Worm (Caenorhabditis elegans) whole organism, L4 larva: ENCODE results near the gene unc-70.

Experiments used
- D1046.2 ChIP-seq: fragments of 200-800 bp; sonication (Bioruptor generic); IDR thresholded peaks from 2 replicates; pipeline ENCODE4 v1.3.6; 2022; ENCODE audit warnings: missing genetic modification characterization, missing compliant biosample characterization
- F37D6.2 ChIP-seq: sonication (generic microtip); optimal IDR thresholded peaks from 2 replicates; lab custom pipeline; 2016; ENCODE audit warnings: mild to moderate bottlenecking, missing genetic modification characterization, missing compliant biosample characterization
- F44E2.7 ChIP-seq: fragments of 200-800 bp; sonication (Bioruptor generic); IDR thresholded peaks from 2 replicates; pipeline ENCODE4 v2.1.2; 2022; ENCODE audit warnings: missing genetic modification characterization, missing compliant biosample characterization
- F49E8.2 ChIP-seq: sonication (generic microtip); optimal IDR thresholded peaks from 2 replicates; lab custom pipeline; 2016; ENCODE audit warnings: missing compliant biosample characterization, mild to moderate bottlenecking, missing genetic modification characterization, borderline replicate concordance
- R02D3.7 ChIP-seq: fragments of 150-350 bp; sonication (generic microtip); optimal IDR thresholded peaks from 3 replicates; lab custom pipeline; 2014; ENCODE audit warnings: missing biosample characterization, missing genetic modification characterization
- T20F7.1 ChIP-seq: fragments of 200-800 bp; sonication (Bioruptor generic); optimal IDR thresholded peaks from 2 replicates; lab custom pipeline; 2018; ENCODE audit warnings: mild to moderate bottlenecking, missing genetic modification characterization, missing compliant biosample characterization
- T26A8.4 ChIP-seq: fragments of 200-800 bp; sonication (Bioruptor generic); IDR thresholded peaks from 2 replicates; pipeline ENCODE4 v1.3.6; 2022; ENCODE audit warnings: missing genetic modification characterization, missing compliant biosample characterization
- Y48G9A.11 ChIP-seq: fragments of 200-800 bp; sonication (Bioruptor generic); IDR thresholded peaks from 2 replicates; pipeline ENCODE4 v1.3.6; 2022; ENCODE audit warnings: missing genetic modification reagents, missing genetic modification characterization, missing compliant biosample characterization
- Y75B8A.6 ChIP-seq: fragments of 200-800 bp; sonication (Bioruptor generic); IDR thresholded peaks from 2 replicates; pipeline ENCODE4 v1.3.6; 2022; ENCODE audit warnings: missing genetic modification reagents, missing genetic modification characterization, missing compliant biosample characterization
- ZK546.5 ChIP-seq, 2 experiments: sonication (generic microtip); optimal IDR thresholded peaks; 2 replicates each; lab custom pipeline; 2017; ENCODE audit warnings: missing biosample characterization in 2 of 2, missing genetic modification characterization in 2 of 2
- aly-2 ChIP-seq: sonication (generic microtip); optimal IDR thresholded peaks from 2 replicates; lab custom pipeline; 2018; ENCODE audit warnings: missing biosample characterization, missing genetic modification characterization
- arid-1 ChIP-seq: fragments of 200-800 bp; sonication (Bioruptor generic); conservative IDR thresholded peaks from 2 replicates; pipeline ENCODE4 v1.3.6; 2022; ENCODE audit warnings: missing genetic modification reagents, missing genetic modification characterization, missing compliant biosample characterization
- ceh-28 ChIP-seq: fragments of 150-350 bp; optimal IDR thresholded peaks from 2 replicates; lab custom pipeline; 2014; ENCODE audit warnings: missing biosample characterization, missing genetic modification reagents, missing genetic modification characterization
- dmd-6 ChIP-seq: fragments of 200-800 bp; sonication (Bioruptor generic); IDR thresholded peaks from 2 replicates; pipeline ENCODE4 v1.3.6; 2022; ENCODE audit warnings: missing genetic modification reagents, missing genetic modification characterization, missing compliant biosample characterization
- dmd-8 ChIP-seq: fragments of 200-800 bp; sonication (Bioruptor generic); IDR thresholded peaks from 2 replicates; pipeline ENCODE4 v1.3.6; 2022; ENCODE audit warnings: missing genetic modification characterization, missing compliant biosample characterization
- dmd-9 ChIP-seq: fragments of 200-800 bp; sonication (Bioruptor generic); IDR thresholded peaks from 2 replicates; pipeline ENCODE4 v1.3.6; 2022; ENCODE audit warnings: missing genetic modification reagents, missing genetic modification characterization, missing compliant biosample characterization
- dpl-1 ChIP-seq: fragments of 150-350 bp; optimal IDR thresholded peaks from 2 replicates; lab custom pipeline; 2014; ENCODE audit warnings: missing biosample characterization, missing genetic modification reagents, missing genetic modification characterization
- dve-1 ChIP-seq: sonication (generic microtip); optimal IDR thresholded peaks from 2 replicates; lab custom pipeline; 2017; ENCODE audit warnings: antibody characterized with exemption, mild to moderate bottlenecking, missing genetic modification characterization, missing compliant biosample characterization; ENCODE audit not compliant: insufficient read depth
- egl-43 ChIP-seq: fragments of 200-800 bp; sonication (Bioruptor generic); IDR thresholded peaks from 2 replicates; pipeline ENCODE4 v1.3.6; 2022; ENCODE audit warnings: missing genetic modification reagents, missing genetic modification characterization, missing compliant biosample characterization
- fos-1 ChIP-seq: fragments of 150-350 bp; optimal IDR thresholded peaks from 2 replicates; lab custom pipeline; 2014; ENCODE audit warnings: missing biosample characterization, missing genetic modification characterization
- hlh-30 ChIP-seq: sonication (generic microtip); optimal IDR thresholded peaks from 2 replicates; lab custom pipeline; 2017; ENCODE audit warnings: antibody characterized with exemption, mild to moderate bottlenecking, missing genetic modification characterization, missing compliant biosample characterization; ENCODE audit not compliant: insufficient read depth
- lir-3 ChIP-seq: sonication (generic microtip); optimal IDR thresholded peaks from 2 replicates; lab custom pipeline; 2016; ENCODE audit warnings: mild to moderate bottlenecking, missing genetic modification characterization, missing compliant biosample characterization
- lsy-2 ChIP-seq, 2 experiments: fragments of 150-350 bp in 1 of 2; sonication (generic microtip) in 1 of 2; optimal IDR thresholded peaks; 2 replicates each; lab custom pipeline; 2014 to 2017; ENCODE audit warnings: missing biosample characterization in 2 of 2, missing genetic modification characterization in 2 of 2
- mes-2 ChIP-seq: sonication (generic microtip); optimal IDR thresholded peaks from 2 replicates; lab custom pipeline; 2016; ENCODE audit warnings: missing genotype, mild to moderate bottlenecking, missing genetic modification characterization, missing compliant biosample characterization; ENCODE audit not compliant: poor library complexity, severe bottlenecking
- nhr-25 ChIP-seq: sonication (generic microtip); optimal IDR thresholded peaks from 2 replicates; lab custom pipeline; 2017; ENCODE audit warnings: missing genetic modification characterization, mild to moderate bottlenecking, missing compliant biosample characterization, antibody characterized with exemption, moderate library complexity, borderline replicate concordance; ENCODE audit not compliant: insufficient read depth
- nhr-28 ChIP-seq: fragments of 150-350 bp; optimal IDR thresholded peaks from 2 replicates; lab custom pipeline; 2014; ENCODE audit warnings: missing biosample characterization, missing genetic modification characterization
- nhr-42 ChIP-seq: fragments of 200-800 bp; sonication (Bioruptor generic); IDR thresholded peaks from 2 replicates; pipeline ENCODE4 v1.3.6; 2022; ENCODE audit warnings: missing genetic modification characterization, missing compliant biosample characterization
- pha-4 ChIP-seq, 2 experiments: fragments of 150-350 bp in 1 of 2; fragments of 200-800 bp in 1 of 2; sonication (Bioruptor generic) in 1 of 2; IDR thresholded peaks in 1 of 2; optimal IDR thresholded peaks in 1 of 2; 2 replicates each; pipeline versions ENCODE4 v1.3.6 to Lab custom; 2014 to 2022; ENCODE audit warnings: missing genetic modification characterization in 2 of 2, missing genetic modification reagents in 2 of 2, missing biosample characterization in 1 of 2, missing compliant biosample characterization in 1 of 2
- php-3 ChIP-seq: fragments of 200-800 bp; sonication (Bioruptor generic); IDR thresholded peaks from 2 replicates; pipeline ENCODE4 v1.3.6; 2022; ENCODE audit warnings: missing genetic modification reagents, missing genetic modification characterization, missing compliant biosample characterization
- rbr-2 ChIP-seq: sonication (generic microtip); optimal IDR thresholded peaks from 2 replicates; lab custom pipeline; 2016; ENCODE audit warnings: missing genotype, missing genetic modification characterization, missing compliant biosample characterization
- sdz-12 ChIP-seq: fragments of 200-800 bp; sonication (Bioruptor generic); optimal IDR thresholded peaks from 2 replicates; lab custom pipeline; 2018; ENCODE audit warnings: mild to moderate bottlenecking, missing genetic modification characterization, missing compliant biosample characterization
- set-16 ChIP-seq: fragments of 200-800 bp; sonication (Bioruptor generic); IDR thresholded peaks from 2 replicates; pipeline ENCODE4 v1.3.6; 2022; ENCODE audit warnings: missing genetic modification reagents, missing genetic modification characterization, missing compliant biosample characterization
- skn-1 ChIP-seq: fragments of 150-350 bp; optimal IDR thresholded peaks from 2 replicates; lab custom pipeline; 2014; ENCODE audit warnings: missing biosample characterization, missing genetic modification characterization
- snpc-1.2 ChIP-seq: fragments of 200-800 bp; sonication (Bioruptor generic); IDR thresholded peaks from 2 replicates; pipeline ENCODE4 v1.3.6; 2022; ENCODE audit warnings: missing genetic modification reagents, missing genetic modification characterization, missing compliant biosample characterization
- vab-7 ChIP-seq: fragments of 200-800 bp; sonication (Bioruptor generic); IDR thresholded peaks from 2 replicates; pipeline ENCODE4 v1.3.6; 2022; ENCODE audit warnings: missing genetic modification reagents, missing genetic modification characterization, missing compliant biosample characterization
- zag-1 ChIP-seq: fragments of 150-350 bp; optimal IDR thresholded peaks from 2 replicates; lab custom pipeline; 2014; ENCODE audit warnings: missing biosample characterization, missing genetic modification characterization
- zfp-3 ChIP-seq: fragments of 200-800 bp; sonication (Bioruptor generic); conservative IDR thresholded peaks from 2 replicates; pipeline ENCODE4 v1.3.6; 2022; ENCODE audit warnings: missing genetic modification reagents, missing genetic modification characterization, missing compliant biosample characterization
- zip-11 ChIP-seq: fragments of 200-800 bp; sonication (Bioruptor generic); IDR thresholded peaks from 2 replicates; pipeline ENCODE4 v1.3.6; 2022; ENCODE audit warnings: missing genetic modification characterization, missing compliant biosample characterization

unc-70 gene

DNA sequence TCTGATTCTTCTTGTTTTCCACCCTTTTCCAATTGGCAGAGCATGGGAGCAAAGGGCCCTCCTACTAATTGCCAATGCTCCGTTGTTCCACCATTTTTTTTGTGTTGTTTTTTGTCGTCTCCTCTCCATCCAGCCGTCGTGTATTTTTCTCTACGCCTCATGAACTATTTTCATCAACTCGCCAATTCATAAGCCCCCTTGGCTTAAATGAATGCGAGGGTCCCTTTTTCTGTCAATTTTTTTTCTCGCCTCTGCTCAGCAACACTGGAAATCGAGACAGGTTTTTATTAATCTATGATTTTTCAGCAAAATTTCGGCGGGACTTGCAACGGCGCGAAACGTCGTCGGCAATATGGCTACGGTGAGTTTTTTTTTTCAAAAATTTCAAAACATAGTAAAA is at the start of gene unc-70:
unc-70 (plus strand) TSS at position 301 of the 400 bp plus-strand sequence.
- TF ChIP-seq zip-11 (GFP tag; lab: Robert Waterston, UW) (no peak), dmd-6 (GFP tag; lab: Robert Waterston, UW) (no peak), hlh-30 (tag; lab: Kevin White, UChicago) (no peak), Y75B8A.6 (GFP tag; lab: Robert Waterston, UW) (no peak)

DNA sequence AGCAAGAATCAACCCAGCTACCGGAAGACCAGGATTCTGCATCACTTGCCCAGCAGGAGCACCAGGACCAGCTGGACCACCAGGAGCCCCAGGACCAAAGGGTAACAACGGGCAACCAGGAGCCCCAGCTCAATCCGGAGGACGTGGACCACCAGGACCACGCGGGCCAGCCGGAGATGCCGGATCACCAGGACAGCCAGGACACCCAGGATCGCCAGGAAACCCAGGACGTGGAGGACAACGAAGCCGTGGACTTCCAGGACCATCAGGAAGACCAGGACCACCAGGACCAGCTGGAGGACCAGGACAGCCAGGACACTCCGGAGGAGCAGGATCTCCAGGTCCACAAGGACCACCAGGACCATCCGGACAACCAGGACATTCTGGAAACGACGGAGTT is 49.6 kb upstream of the unc-70 start:
- TF ChIP-seq dmd-8 (GFP tag; lab: Robert Waterston, UW): no peak
- TF ChIP-seq Y75B8A.6 (GFP tag; lab: Robert Waterston, UW): no peak
- 0 out of 2 replicates have a peak, but pooled peaks have one; percentile 27 for TF ChIP-seq D1046.2 (GFP tag; lab: Robert Waterston, UW)
- TF ChIP-seq set-16 (GFP tag; lab: Robert Waterston, UW): peak; percentile 97
- 0 out of 2 replicates have a peak, but pooled peaks have one; percentile 5 for TF ChIP-seq vab-7 (GFP tag; lab: Robert Waterston, UW)

- no peak for TF ChIP-seq set-16 (GFP tag; lab: Robert Waterston, UW)
- TF ChIP-seq, all 104 proteins: peak for 0
Observed at ce11 chrV:6835242-6835641, 45.9 kb upstream of the unc-70 start, which contains the start of the genes T15B7.14 and col-143. Gene T15B7.14 (minus strand): TSS chrV:6835342. Gene col-143 (plus strand): TSS chrV:6835635.

ce11 chrV:6836036-6836435 is 45.1 kb upstream of the unc-70 start:
- TF ChIP-seq set-16 (GFP tag; lab: Robert Waterston, UW): peak; percentile 95
- TF ChIP-seq ceh-28: no peak

ce11 chrV:6838599-6838998 is 42.5 kb upstream of the unc-70 start, which contains the start of gene T15B7.15:
Gene T15B7.15 (minus strand): TSS chrV:6838665.
- TF ChIP-seq fos-1 (tag; lab: Kevin White, UChicago) (no peak), hlh-30 (tag; lab: Kevin White, UChicago) (no peak), zfp-3 (no peak), arid-1 (GFP tag; lab: Robert Waterston, UW) (no peak), snpc-1.2 (GFP tag; lab: Robert Waterston, UW) (no peak), rbr-2 (tag; lab: Kevin White, UChicago) (no peak), dmd-8 (GFP tag; lab: Robert Waterston, UW) (no peak), Y48G9A.11 (GFP tag; lab: Robert Waterston, UW) (peak; percentile 92), nhr-25 (no peak), aly-2 (tag; lab: Kevin White, UChicago) (no peak), lsy-2 (tag; optimal IDR thresholded peaks at IDR 0.05; lab: Kevin White, UChicago) (no peak), T20F7.1 (peak; percentile 94), mes-2 (peak; percentile 58), sdz-12 (GFP tag; lab: Kevin White, UChicago) (no peak), egl-43 (GFP tag; lab: Robert Waterston, UW) (no peak), pha-4 (GFP tag; IDR thresholded peaks at IDR 0.05; lab: Robert Waterston, UW) (no peak), pha-4 (tag; optimal IDR thresholded peaks at IDR 0.05; lab: Kevin White, UChicago) (no peak), F44E2.7 (no peak), php-3 (GFP tag; lab: Robert Waterston, UW) (no peak), T26A8.4 (GFP tag; lab: Robert Waterston, UW) (no peak), dve-1 (tag; lab: Kevin White, UChicago) (no peak), F37D6.2 (tag; lab: Kevin White, UChicago) (no peak), F49E8.2 (tag; lab: Kevin White, UChicago) (no peak), nhr-42 (GFP tag; lab: Robert Waterston, UW) (no peak), nhr-28 (no peak), skn-1 (tag; lab: Kevin White, UChicago) (no peak), zag-1 (tag; lab: Kevin White, UChicago) (no peak), dpl-1 (peak; percentile 77), dmd-9 (GFP tag; lab: Robert Waterston, UW) (no peak), ZK546.5 (tag; optimal IDR thresholded peaks at IDR 0.05; lab: Kevin White, UChicago) (no peak), R02D3.7 (tag; lab: Kevin White, UChicago) (peak; percentile 85), lir-3 (no peak)
